Worm (Caenorhabditis elegans) whole organism, L4 larva: ENCODE data around the gene C46C2.6.

Experiments used
- F10B5.3 ChIP-seq: sonication (generic microtip); optimal IDR thresholded peaks from 2 replicates; lab custom pipeline; 2016; ENCODE audit warnings: mild to moderate bottlenecking, missing genetic modification characterization, missing compliant biosample characterization
- F26F4.8 ChIP-seq: fragments of 200-800 bp; sonication (Bioruptor generic); conservative IDR thresholded peaks from 2 replicates; pipeline ENCODE4 v1.3.6; 2022; ENCODE audit warnings: missing genetic modification characterization, missing compliant biosample characterization
- Y105C5A.15 ChIP-seq: fragments of 200-800 bp; sonication (Bioruptor generic); IDR thresholded peaks from 2 replicates; pipeline ENCODE4 v1.3.6; 2022; ENCODE audit warnings: missing genetic modification characterization, missing compliant biosample characterization
- Y48G9A.11 ChIP-seq: fragments of 200-800 bp; sonication (Bioruptor generic); IDR thresholded peaks from 2 replicates; pipeline ENCODE4 v1.3.6; 2022; ENCODE audit warnings: missing genetic modification reagents, missing genetic modification characterization, missing compliant biosample characterization
- ZK337.2 ChIP-seq: fragments of 200-800 bp; sonication (Bioruptor generic); IDR thresholded peaks from 2 replicates; pipeline ENCODE4 v1.3.6; 2022; ENCODE audit warnings: missing genetic modification reagents, missing genetic modification characterization, missing compliant biosample characterization
- ZK546.5 ChIP-seq, 2 experiments: sonication (generic microtip); optimal IDR thresholded peaks; 2 replicates each; lab custom pipeline; 2017; ENCODE audit warnings: missing biosample characterization in 2 of 2, missing genetic modification characterization in 2 of 2
- aha-1 ChIP-seq: fragments of 150-350 bp; peaks from one replicate; lab custom pipeline; 2014; ENCODE audit warnings: missing biosample characterization, missing genetic modification characterization
- ama-1 ChIP-seq: fragments of 150-350 bp; optimal IDR thresholded peaks from 2 replicates; lab custom pipeline; 2014; ENCODE audit warnings: inconsistent platforms, mixed read lengths
- arid-1 ChIP-seq: fragments of 200-800 bp; sonication (Bioruptor generic); conservative IDR thresholded peaks from 2 replicates; pipeline ENCODE4 v1.3.6; 2022; ENCODE audit warnings: missing genetic modification reagents, missing genetic modification characterization, missing compliant biosample characterization
- attf-4 ChIP-seq: sonication (generic microtip); optimal IDR thresholded peaks from 3 replicates; lab custom pipeline; 2017; ENCODE audit warnings: missing biosample characterization, missing genetic modification characterization
- ceh-44 ChIP-seq: fragments of 200-800 bp; sonication (Bioruptor generic); IDR thresholded peaks from 2 replicates; pipeline ENCODE4 v1.3.6; 2022; ENCODE audit warnings: missing genetic modification reagents, missing genetic modification characterization, missing compliant biosample characterization
- ces-1 ChIP-seq: fragments of 150-350 bp; sonication (generic microtip); optimal IDR thresholded peaks from 4 replicates; lab custom pipeline; 2014; ENCODE audit warnings: missing biosample characterization, missing genetic modification reagents, missing genetic modification characterization
- ctbp-1 ChIP-seq: fragments of 200-800 bp; sonication (Bioruptor generic); IDR thresholded peaks from 2 replicates; pipeline ENCODE4 v1.3.6; 2022; ENCODE audit warnings: missing genetic modification reagents, missing genetic modification characterization, missing compliant biosample characterization
- daf-16 ChIP-seq, 3 experiments: sonication (generic microtip); optimal IDR thresholded peaks; 2 replicates each; lab custom pipeline; 2016 to 2017; ENCODE audit warnings: missing genetic modification characterization in 3 of 3, missing genetic modification reagents in 3 of 3, mild to moderate bottlenecking in 2 of 3, missing compliant biosample characterization in 2 of 3, missing biosample characterization in 1 of 3, moderate library complexity in 1 of 3
- dmd-6 ChIP-seq: fragments of 200-800 bp; sonication (Bioruptor generic); IDR thresholded peaks from 2 replicates; pipeline ENCODE4 v1.3.6; 2022; ENCODE audit warnings: missing genetic modification reagents, missing genetic modification characterization, missing compliant biosample characterization
- dmd-8 ChIP-seq: fragments of 200-800 bp; sonication (Bioruptor generic); IDR thresholded peaks from 2 replicates; pipeline ENCODE4 v1.3.6; 2022; ENCODE audit warnings: missing genetic modification characterization, missing compliant biosample characterization
- dpl-1 ChIP-seq: fragments of 150-350 bp; optimal IDR thresholded peaks from 2 replicates; lab custom pipeline; 2014; ENCODE audit warnings: missing biosample characterization, missing genetic modification reagents, missing genetic modification characterization
- dve-1 ChIP-seq: sonication (generic microtip); optimal IDR thresholded peaks from 2 replicates; lab custom pipeline; 2017; ENCODE audit warnings: antibody characterized with exemption, mild to moderate bottlenecking, missing genetic modification characterization, missing compliant biosample characterization; ENCODE audit not compliant: insufficient read depth
- egl-27 ChIP-seq: sonication (generic microtip); optimal IDR thresholded peaks from 3 replicates; lab custom pipeline; 2017; ENCODE audit warnings: missing biosample characterization, missing genetic modification reagents, missing genetic modification characterization
- fkh-10 ChIP-seq: fragments of 150-350 bp; optimal IDR thresholded peaks from 2 replicates; lab custom pipeline; 2014; ENCODE audit warnings: missing biosample characterization, missing genetic modification reagents, missing genetic modification characterization
- gei-8 ChIP-seq: fragments of 200-800 bp; sonication (Bioruptor generic); optimal IDR thresholded peaks from 2 replicates; lab custom pipeline; 2018; ENCODE audit warnings: mild to moderate bottlenecking, missing genetic modification characterization, missing compliant biosample characterization
- hif-1 ChIP-seq, 2 experiments: sonication (generic microtip); optimal IDR thresholded peaks; 2 replicates each; lab custom pipeline; 2016 to 2017; ENCODE audit warnings: missing compliant biosample characterization in 2 of 2, missing genetic modification characterization in 2 of 2, missing genetic modification reagents in 2 of 2, missing genotype in 2 of 2, mild to moderate bottlenecking in 1 of 2
- hlh-11 ChIP-seq: fragments of 200-800 bp; sonication (Bioruptor generic); optimal IDR thresholded peaks from 2 replicates; lab custom pipeline; 2018; ENCODE audit warnings: mild to moderate bottlenecking, missing genetic modification characterization, missing compliant biosample characterization
- hmg-1.1 ChIP-seq: fragments of 200-800 bp; sonication (Bioruptor generic); IDR thresholded peaks from 2 replicates; pipeline ENCODE4 v1.3.6; 2022; ENCODE audit warnings: missing genetic modification reagents, missing genetic modification characterization, missing compliant biosample characterization
- lim-7 ChIP-seq: fragments of 200-800 bp; sonication (Bioruptor generic); IDR thresholded peaks from 2 replicates; pipeline ENCODE4 v1.3.6; 2022; ENCODE audit warnings: missing genetic modification characterization, missing compliant biosample characterization
- lin-1 ChIP-seq: fragments of 200-800 bp; sonication (Bioruptor generic); IDR thresholded peaks from 2 replicates; pipeline ENCODE4 v1.3.6; 2022; ENCODE audit warnings: missing genetic modification reagents, missing genetic modification characterization, missing compliant biosample characterization
- madf-9 ChIP-seq: fragments of 200-800 bp; sonication (Bioruptor generic); conservative IDR thresholded peaks from 2 replicates; pipeline ENCODE4 v1.3.6; 2022; ENCODE audit warnings: missing genetic modification reagents, missing genetic modification characterization, missing compliant biosample characterization
- mdl-1 ChIP-seq, 2 experiments: fragments of 150-350 bp in 1 of 2; sonication (generic microtip) in 1 of 2; optimal IDR thresholded peaks; 2 replicates each; lab custom pipeline; 2014 to 2017; ENCODE audit warnings: missing biosample characterization in 2 of 2, missing genetic modification characterization in 2 of 2
- mdt-29 ChIP-seq: fragments of 200-800 bp; sonication (Bioruptor generic); IDR thresholded peaks from 2 replicates; pipeline ENCODE4 v1.3.6; 2022; ENCODE audit warnings: missing genetic modification reagents, missing genetic modification characterization, missing compliant biosample characterization
- mes-2 ChIP-seq: sonication (generic microtip); optimal IDR thresholded peaks from 2 replicates; lab custom pipeline; 2016; ENCODE audit warnings: missing genotype, mild to moderate bottlenecking, missing genetic modification characterization, missing compliant biosample characterization; ENCODE audit not compliant: poor library complexity, severe bottlenecking
- mxl-3 ChIP-seq: fragments of 200-800 bp; sonication (Bioruptor generic); optimal IDR thresholded peaks from 2 replicates; lab custom pipeline; 2018; ENCODE audit warnings: mild to moderate bottlenecking, missing genetic modification characterization, missing compliant biosample characterization
- nhr-10 ChIP-seq: fragments of 150-350 bp; optimal IDR thresholded peaks from 2 replicates; lab custom pipeline; 2014; ENCODE audit warnings: missing biosample characterization, missing genetic modification characterization
- nhr-11 ChIP-seq: fragments of 150-350 bp; optimal IDR thresholded peaks from 2 replicates; lab custom pipeline; 2014; ENCODE audit warnings: missing biosample characterization, missing genetic modification characterization
- nhr-25 ChIP-seq: sonication (generic microtip); optimal IDR thresholded peaks from 2 replicates; lab custom pipeline; 2017; ENCODE audit warnings: missing genetic modification characterization, mild to moderate bottlenecking, missing compliant biosample characterization, antibody characterized with exemption, moderate library complexity, borderline replicate concordance; ENCODE audit not compliant: insufficient read depth
- nhr-28 ChIP-seq: fragments of 150-350 bp; optimal IDR thresholded peaks from 2 replicates; lab custom pipeline; 2014; ENCODE audit warnings: missing biosample characterization, missing genetic modification characterization
- nhr-42 ChIP-seq: fragments of 200-800 bp; sonication (Bioruptor generic); IDR thresholded peaks from 2 replicates; pipeline ENCODE4 v1.3.6; 2022; ENCODE audit warnings: missing genetic modification characterization, missing compliant biosample characterization
- nhr-76 ChIP-seq: fragments of 150-350 bp; optimal IDR thresholded peaks from 2 replicates; lab custom pipeline; 2014; ENCODE audit warnings: missing biosample characterization, missing genetic modification characterization
- pha-4 ChIP-seq, 2 experiments: fragments of 150-350 bp in 1 of 2; fragments of 200-800 bp in 1 of 2; sonication (Bioruptor generic) in 1 of 2; IDR thresholded peaks in 1 of 2; optimal IDR thresholded peaks in 1 of 2; 2 replicates each; pipeline versions ENCODE4 v1.3.6 to Lab custom; 2014 to 2022; ENCODE audit warnings: missing genetic modification characterization in 2 of 2, missing genetic modification reagents in 2 of 2, missing biosample characterization in 1 of 2, missing compliant biosample characterization in 1 of 2
- rbr-2 ChIP-seq: sonication (generic microtip); optimal IDR thresholded peaks from 2 replicates; lab custom pipeline; 2016; ENCODE audit warnings: missing genotype, missing genetic modification characterization, missing compliant biosample characterization
- saeg-2 ChIP-seq: fragments of 200-800 bp; sonication (Bioruptor generic); IDR thresholded peaks from 2 replicates; pipeline ENCODE4 v1.3.6; 2022; ENCODE audit warnings: missing genetic modification reagents, missing genetic modification characterization, missing compliant biosample characterization
- set-16 ChIP-seq: fragments of 200-800 bp; sonication (Bioruptor generic); IDR thresholded peaks from 2 replicates; pipeline ENCODE4 v1.3.6; 2022; ENCODE audit warnings: missing genetic modification reagents, missing genetic modification characterization, missing compliant biosample characterization
- tra-1 ChIP-seq: fragments of 200-800 bp; sonication (Bioruptor generic); IDR thresholded peaks from 2 replicates; pipeline ENCODE4 v1.3.6; 2022; ENCODE audit warnings: missing genetic modification reagents, missing genetic modification characterization, missing compliant biosample characterization
- unc-130 ChIP-seq: sonication (generic microtip); optimal IDR thresholded peaks from 2 replicates; lab custom pipeline; 2016; ENCODE audit warnings: missing genetic modification reagents, missing genetic modification characterization, missing compliant biosample characterization
- unc-39 ChIP-seq: sonication (generic microtip); optimal IDR thresholded peaks from 2 replicates; lab custom pipeline; 2017; ENCODE audit warnings: missing biosample characterization, missing genetic modification characterization
- unc-62 ChIP-seq, 3 experiments: fragments of 150-350 bp in 1 of 3; sonication (generic microtip); optimal IDR thresholded peaks in 2 of 3; peaks in 1 of 3; 1 replicate in 1 of 3; 2 replicates in 2 of 3; lab custom pipeline; 2014 to 2017; ENCODE audit warnings: missing biosample characterization in 3 of 3, missing genetic modification characterization in 3 of 3, missing genetic modification reagents in 3 of 3, missing genotype in 1 of 3
- vab-7 ChIP-seq: fragments of 200-800 bp; sonication (Bioruptor generic); IDR thresholded peaks from 2 replicates; pipeline ENCODE4 v1.3.6; 2022; ENCODE audit warnings: missing genetic modification reagents, missing genetic modification characterization, missing compliant biosample characterization
- zip-11 ChIP-seq: fragments of 200-800 bp; sonication (Bioruptor generic); IDR thresholded peaks from 2 replicates; pipeline ENCODE4 v1.3.6; 2022; ENCODE audit warnings: missing genetic modification characterization, missing compliant biosample characterization
- ztf-11 ChIP-seq: fragments of 150-350 bp; optimal IDR thresholded peaks from 2 replicates; lab custom pipeline; 2014; ENCODE audit warnings: missing biosample characterization, missing genetic modification characterization
- ztf-7 ChIP-seq: fragments of 150-350 bp; optimal IDR thresholded peaks from 2 replicates; lab custom pipeline; 2014; ENCODE audit warnings: missing biosample characterization, missing genetic modification characterization

C46C2.6 gene

ce11 chrIV:9191183-9191582 is 21.0 kb upstream of the C46C2.6 start:
- TF ChIP-seq dmd-6 (GFP tag; lab: Robert Waterston, UW) = peak; percentile 68
- TF ChIP-seq pha-4 (GFP tag; IDR thresholded peaks at IDR 0.05; lab: Robert Waterston, UW) = peak; percentile 81
- no peak for TF ChIP-seq pha-4 (tag; optimal IDR thresholded peaks at IDR 0.05; lab: Kevin White, UChicago)
- peak; percentile 17 to 89 for TF ChIP-seq daf-16 (GFP tag; optimal IDR thresholded peaks at IDR 0.05; lab: Kevin White, UChicago)
- TF ChIP-seq daf-16 (tag; optimal IDR thresholded peaks at IDR 0.05; lab: Kevin White, UChicago) = no peak
- TF ChIP-seq gei-8 (GFP tag; lab: Kevin White, UChicago) = peak; percentile 72
- TF ChIP-seq unc-62 (GFP tag; optimal IDR thresholded peaks at IDR 0.05 in 1 of 2; lab: Kevin White, UChicago) = peak in 1 of 2 experiments; percentile 91
- TF ChIP-seq unc-62 (tag; optimal IDR thresholded peaks at IDR 0.05; lab: Kevin White, UChicago) = no peak
- no peak for TF ChIP-seq nhr-76 (tag; lab: Kevin White, UChicago)
- TF ChIP-seq lim-7 (GFP tag; lab: Robert Waterston, UW) = peak; percentile 80
- TF ChIP-seq attf-4 (tag; lab: Kevin White, UChicago) = no peak
- TF ChIP-seq hmg-1.1 = peak; percentile 79
- peak; percentile 89 for TF ChIP-seq vab-7 (GFP tag; lab: Robert Waterston, UW)
- no peak for TF ChIP-seq egl-27 (tag; lab: Kevin White, UChicago)
- TF ChIP-seq madf-9 (GFP tag; lab: Robert Waterston, UW) = peak; percentile 70
- peak; percentile 87 for TF ChIP-seq aha-1 (tag; lab: Kevin White, UChicago)
- TF ChIP-seq lin-1 (GFP tag; lab: Robert Waterston, UW) = no peak; the same call in 1 of the 2 replicates
- TF ChIP-seq dve-1 (tag; lab: Kevin White, UChicago) = no peak
- peak; percentile 40 for TF ChIP-seq fkh-10
- TF ChIP-seq rbr-2 = peak; percentile 58
- TF ChIP-seq set-16 (GFP tag; lab: Robert Waterston, UW) = no peak
- no peak for TF ChIP-seq hif-1 (tag; optimal IDR thresholded peaks at IDR 0.05; lab: Kevin White, UChicago)
- TF ChIP-seq ces-1 (GFP tag; lab: Kevin White, UChicago) = no peak
- no peak for TF ChIP-seq nhr-25 (tag; lab: Kevin White, UChicago)
- TF ChIP-seq ztf-11 (tag; lab: Kevin White, UChicago) = no peak
- 0 out of 2 replicates have a peak, but pooled peaks have one; percentile 60 for TF ChIP-seq F26F4.8 (GFP tag; lab: Robert Waterston, UW)
- peak in 1 of 2 experiments; percentile 71 for TF ChIP-seq mdl-1 (tag; optimal IDR thresholded peaks at IDR 0.05; lab: Kevin White, UChicago)
- TF ChIP-seq ceh-44 = 0 out of 2 replicates have a peak, but pooled peaks have one; percentile 50
- TF ChIP-seq ctbp-1 (GFP tag; lab: Robert Waterston, UW) = peak; percentile 85
- no peak for TF ChIP-seq ZK546.5 (tag; optimal IDR thresholded peaks at IDR 0.05; lab: Kevin White, UChicago)
- no peak for TF ChIP-seq F10B5.3 (tag; lab: Kevin White, UChicago)
- TF ChIP-seq nhr-10 (tag; lab: Kevin White, UChicago) = no peak
- TF ChIP-seq dpl-1 (GFP tag; lab: Kevin White, UChicago) = peak; percentile 50
- no peak for TF ChIP-seq ama-1 (lab: Kevin White, UChicago)
- peak; percentile 90 for TF ChIP-seq mxl-3 (GFP tag; lab: Kevin White, UChicago)
- peak; percentile 81 for TF ChIP-seq arid-1 (GFP tag; lab: Robert Waterston, UW)
- peak; percentile 79; the same call in 1 of the 2 replicates for TF ChIP-seq dmd-8
- TF ChIP-seq nhr-11 = no peak
- TF ChIP-seq Y48G9A.11 (GFP tag; lab: Robert Waterston, UW) = peak; percentile 56; the same call in 1 of the 2 replicates
- peak; percentile 81; the same call in 1 of the 2 replicates for TF ChIP-seq zip-11
- TF ChIP-seq mdt-29 = peak; percentile 45; the same call in 1 of the 2 replicates
- TF ChIP-seq ZK337.2 (GFP tag; lab: Robert Waterston, UW) = peak; percentile 76
- TF ChIP-seq ztf-7 (tag; lab: Kevin White, UChicago) = peak; percentile 62
- TF ChIP-seq mes-2 = peak; percentile 88
- peak; percentile 75 for TF ChIP-seq tra-1 (GFP tag; lab: Robert Waterston, UW)
- no peak for TF ChIP-seq unc-39 (tag; lab: Kevin White, UChicago)
- no peak for TF ChIP-seq nhr-42 (GFP tag; lab: Robert Waterston, UW)
- TF ChIP-seq nhr-28 = peak; percentile 59
- peak; percentile 83 for TF ChIP-seq Y105C5A.15 (GFP tag; lab: Robert Waterston, UW)
- peak; percentile 66 for TF ChIP-seq unc-130
- TF ChIP-seq hlh-11 (tag; lab: Kevin White, UChicago) = no peak
- 0 out of 2 replicates have a peak, but pooled peaks have one; percentile 29 for TF ChIP-seq saeg-2 (GFP tag; lab: Robert Waterston, UW)
